Worm (Caenorhabditis elegans) whole organism, L1 larva: Measurements from ENCODE around the gene lon-1.

Experiments
- C16A3.4 ChIP-seq: fragments of 150-350 bp; optimal IDR thresholded peaks from 2 replicates; lab custom pipeline; 2014; ENCODE audit warnings: missing biosample characterization, missing genetic modification characterization
- C34B4.2 ChIP-seq: sonication (generic microtip); optimal IDR thresholded peaks from 2 replicates; lab custom pipeline; 2017; ENCODE audit warnings: mild to moderate bottlenecking, missing genetic modification characterization, missing compliant biosample characterization
- Y116A8C.19 ChIP-seq: sonication (generic microtip); optimal IDR thresholded peaks from 2 replicates; lab custom pipeline; 2016; ENCODE audit warnings: missing compliant biosample characterization, missing genetic modification characterization, borderline replicate concordance
- aha-1 ChIP-seq: fragments of 150-350 bp; optimal IDR thresholded peaks from 2 replicates; lab custom pipeline; 2014; ENCODE audit warnings: missing biosample characterization, missing genetic modification characterization
- alr-1 ChIP-seq: fragments of 200-800 bp; sonication (Bioruptor generic); optimal IDR thresholded peaks from 2 replicates; lab custom pipeline; 2018; ENCODE audit warnings: borderline replicate concordance, mild to moderate bottlenecking, missing genetic modification characterization, missing compliant biosample characterization
- aly-2 ChIP-seq: fragments of 150-350 bp; optimal IDR thresholded peaks from 2 replicates; lab custom pipeline; 2014; ENCODE audit warnings: missing biosample characterization, missing genetic modification characterization
- ama-1 ChIP-seq: fragments of 150-350 bp; optimal IDR thresholded peaks from 2 replicates; lab custom pipeline; 2014
- blmp-1 ChIP-seq: fragments of 150-350 bp; optimal IDR thresholded peaks from 2 replicates; lab custom pipeline; 2014; ENCODE audit warnings: missing biosample characterization, missing genetic modification characterization
- ceh-82 ChIP-seq, 3 experiments: fragments of 150-350 bp in 1 of 3; sonication (generic microtip) in 2 of 3; optimal IDR thresholded peaks; 2 replicates each; lab custom pipeline; 2014 to 2017; ENCODE audit warnings: missing biosample characterization in 3 of 3, missing genetic modification characterization in 3 of 3
- ceh-88 ChIP-seq: fragments of 200-800 bp; sonication (Bioruptor generic); IDR thresholded peaks from 2 replicates; pipeline ENCODE4 v1.3.6; 2022; ENCODE audit warnings: missing genetic modification characterization, missing compliant biosample characterization
- ces-1 ChIP-seq: fragments of 150-350 bp; optimal IDR thresholded peaks from 2 replicates; lab custom pipeline; 2014; ENCODE audit warnings: missing biosample characterization, missing genetic modification reagents, missing genetic modification characterization
- dpl-1 ChIP-seq, 3 experiments: fragments of 150-350 bp in 2 of 3; sonication (generic microtip) in 1 of 3; optimal IDR thresholded peaks; 2 replicates each; lab custom pipeline; 2014 to 2017; ENCODE audit warnings: missing biosample characterization in 3 of 3, missing genetic modification characterization in 3 of 3, missing genetic modification reagents in 3 of 3
- efl-1 ChIP-seq, 4 experiments: fragments of 150-350 bp; optimal IDR thresholded peaks in 3 of 4; peaks in 1 of 4; 1 replicate in 1 of 4; 2 replicates in 3 of 4; lab custom pipeline; 2014; ENCODE audit warnings: missing biosample characterization in 2 of 4, missing genetic modification characterization in 2 of 4, missing genetic modification reagents in 2 of 4
- efl-3 ChIP-seq: fragments of 200-800 bp; sonication (Bioruptor generic); optimal IDR thresholded peaks from 2 replicates; lab custom pipeline; 2018; ENCODE audit warnings: mild to moderate bottlenecking, missing genetic modification characterization, missing compliant biosample characterization
- egl-27 ChIP-seq, 2 experiments: fragments of 150-350 bp in 1 of 2; sonication (generic microtip); optimal IDR thresholded peaks; 3 replicates each; lab custom pipeline; 2017 to 2018; ENCODE audit warnings: missing biosample characterization in 2 of 2, missing genetic modification characterization in 2 of 2, missing genetic modification reagents in 2 of 2
- elt-3 ChIP-seq, 6 experiments: fragments of 150-350 bp in 1 of 6; sonication (generic microtip); optimal IDR thresholded peaks; 2 replicates each; lab custom pipeline; 2017 to 2018; ENCODE audit warnings: missing biosample characterization in 6 of 6, missing genetic modification characterization in 6 of 6, inconsistent platforms in 1 of 6
- fkh-10 ChIP-seq: sonication (generic microtip); optimal IDR thresholded peaks from 2 replicates; lab custom pipeline; 2017; ENCODE audit warnings: missing biosample characterization, missing genetic modification reagents, missing genetic modification characterization
- fkh-4 ChIP-seq: sonication (generic microtip); optimal IDR thresholded peaks from 2 replicates; lab custom pipeline; 2016; ENCODE audit warnings: missing compliant biosample characterization, missing genetic modification characterization, borderline replicate concordance
- fos-1 ChIP-seq: fragments of 150-350 bp; optimal IDR thresholded peaks from 2 replicates; lab custom pipeline; 2014; ENCODE audit warnings: missing biosample characterization, missing genetic modification characterization
- grh-1 ChIP-seq: fragments of 200-800 bp; sonication (Bioruptor generic); IDR thresholded peaks from 2 replicates; pipeline ENCODE4 v1.3.6; 2022; ENCODE audit warnings: missing genetic modification reagents, missing genetic modification characterization, missing compliant biosample characterization
- hlh-17 ChIP-seq: fragments of 200-800 bp; sonication (Bioruptor generic); optimal IDR thresholded peaks from 2 replicates; lab custom pipeline; 2018; ENCODE audit warnings: missing genetic modification characterization, mild to moderate bottlenecking, missing compliant biosample characterization, moderate library complexity, borderline replicate concordance
- hlh-4 ChIP-seq: sonication (generic microtip); optimal IDR thresholded peaks from 2 replicates; lab custom pipeline; 2016; ENCODE audit warnings: mild to moderate bottlenecking, missing genetic modification characterization, missing compliant biosample characterization
- hpl-2 ChIP-seq: fragments of 150-350 bp; optimal IDR thresholded peaks from 2 replicates; lab custom pipeline; 2014; ENCODE audit warnings: missing biosample characterization, missing genetic modification reagents, missing genetic modification characterization
- isw-1 ChIP-seq: fragments of 200-800 bp; sonication (Bioruptor generic); IDR thresholded peaks from 2 replicates; pipeline ENCODE4 v1.3.6; 2022; ENCODE audit warnings: missing genetic modification characterization, missing compliant biosample characterization
- jun-1 ChIP-seq: fragments of 150-350 bp; optimal IDR thresholded peaks from 2 replicates; lab custom pipeline; 2014; ENCODE audit warnings: missing biosample characterization, missing genetic modification reagents, missing genetic modification characterization
- lin-13 ChIP-seq: fragments of 150-350 bp; optimal IDR thresholded peaks from 2 replicates; lab custom pipeline; 2014; ENCODE audit warnings: missing biosample characterization, missing genetic modification reagents, missing genetic modification characterization
- lin-35 ChIP-seq, 2 experiments: fragments of 150-350 bp; optimal IDR thresholded peaks; 2 replicates each; lab custom pipeline; 2014; ENCODE audit warnings: missing biosample characterization in 2 of 2, missing genetic modification characterization in 2 of 2, missing genetic modification reagents in 2 of 2
- lir-3 ChIP-seq: sonication (generic microtip); optimal IDR thresholded peaks from 2 replicates; lab custom pipeline; 2016; ENCODE audit warnings: mild to moderate bottlenecking, missing genetic modification characterization, moderate library complexity, missing compliant biosample characterization; ENCODE audit not compliant: poor library complexity
- lsy-2 ChIP-seq, 2 experiments: fragments of 150-350 bp; optimal IDR thresholded peaks; 2 replicates each; lab custom pipeline; 2014; ENCODE audit warnings: missing biosample characterization in 2 of 2, missing genetic modification characterization in 2 of 2
- mdl-1 ChIP-seq, 2 experiments: fragments of 150-350 bp; optimal IDR thresholded peaks; 2 replicates each; lab custom pipeline; 2014 to 2017; ENCODE audit warnings: missing biosample characterization in 2 of 2, missing genetic modification characterization in 2 of 2, inconsistent platforms in 1 of 2
- nhr-11 ChIP-seq: fragments of 150-350 bp; optimal IDR thresholded peaks from 2 replicates; lab custom pipeline; 2014; ENCODE audit warnings: missing biosample characterization, missing genetic modification characterization
- nhr-12 ChIP-seq: sonication (generic microtip); optimal IDR thresholded peaks from 2 replicates; lab custom pipeline; 2017; ENCODE audit warnings: missing biosample characterization, missing genetic modification characterization
- nhr-237 ChIP-seq: fragments of 150-350 bp; optimal IDR thresholded peaks from 2 replicates; lab custom pipeline; 2014; ENCODE audit warnings: missing biosample characterization, missing genetic modification characterization
- nhr-71 ChIP-seq: sonication (generic microtip); optimal IDR thresholded peaks from 2 replicates; lab custom pipeline; 2016; ENCODE audit warnings: mild to moderate bottlenecking, missing genetic modification characterization, moderate library complexity, missing compliant biosample characterization
- nhr-77 ChIP-seq: fragments of 150-350 bp; optimal IDR thresholded peaks from 2 replicates; lab custom pipeline; 2014; ENCODE audit warnings: missing biosample characterization, missing genetic modification characterization
- nhr-84 ChIP-seq: sonication (generic microtip); optimal IDR thresholded peaks from 2 replicates; lab custom pipeline; 2017; ENCODE audit warnings: missing biosample characterization, missing genetic modification characterization
- nhr-85 ChIP-seq: sonication (generic microtip); peaks from one replicate; lab custom pipeline; 2016; ENCODE audit warnings: missing genetic modification characterization, inconsistent platforms, missing compliant biosample characterization
- nhr-90 ChIP-seq: sonication (generic microtip); optimal IDR thresholded peaks from 2 replicates; lab custom pipeline; 2016; ENCODE audit warnings: mild to moderate bottlenecking, missing genetic modification characterization, missing compliant biosample characterization; ENCODE audit not compliant: poor library complexity
- pag-3 ChIP-seq: sonication (generic microtip); optimal IDR thresholded peaks from 2 replicates; lab custom pipeline; 2017; ENCODE audit warnings: missing genetic modification characterization, mild to moderate bottlenecking, missing compliant biosample characterization, antibody characterized with exemption, borderline replicate concordance; ENCODE audit not compliant: insufficient read depth
- pax-3 ChIP-seq: fragments of 200-800 bp; sonication (Bioruptor generic); optimal IDR thresholded peaks from 2 replicates; lab custom pipeline; 2018; ENCODE audit warnings: mild to moderate bottlenecking, missing genetic modification characterization, moderate library complexity, missing compliant biosample characterization
- pqm-1 ChIP-seq: sonication (generic microtip); optimal IDR thresholded peaks from 3 replicates; lab custom pipeline; 2017; ENCODE audit warnings: missing biosample characterization, missing genetic modification characterization
- skn-1 ChIP-seq: fragments of 150-350 bp; optimal IDR thresholded peaks from 2 replicates; lab custom pipeline; 2014; ENCODE audit warnings: missing biosample characterization, missing genetic modification characterization
- snpc-4 ChIP-seq: fragments of 150-350 bp; optimal IDR thresholded peaks from 2 replicates; lab custom pipeline; 2014; ENCODE audit warnings: missing biosample characterization, missing genetic modification characterization
- swsn-7 ChIP-seq: sonication (generic microtip); optimal IDR thresholded peaks from 2 replicates; lab custom pipeline; 2016; ENCODE audit warnings: missing genetic modification characterization, missing compliant biosample characterization
- tbx-2 ChIP-seq: sonication (generic microtip); optimal IDR thresholded peaks from 2 replicates; lab custom pipeline; 2016; ENCODE audit warnings: missing genetic modification characterization, missing compliant biosample characterization
- unc-130 ChIP-seq: fragments of 150-350 bp; optimal IDR thresholded peaks from 2 replicates; lab custom pipeline; 2017; ENCODE audit warnings: missing biosample characterization, missing genetic modification characterization, inconsistent platforms
- unc-62 ChIP-seq: fragments of 150-350 bp; optimal IDR thresholded peaks from 2 replicates; lab custom pipeline; 2014; ENCODE audit warnings: missing biosample characterization, missing genetic modification reagents, missing genetic modification characterization
- unc-98 ChIP-seq: fragments of 200-800 bp; sonication (Bioruptor generic); IDR thresholded peaks from 2 replicates; pipeline ENCODE4 v1.3.6; 2022; ENCODE audit warnings: missing genetic modification characterization, missing compliant biosample characterization
- zag-1 ChIP-seq: fragments of 150-350 bp; optimal IDR thresholded peaks from 2 replicates; lab custom pipeline; 2014; ENCODE audit warnings: missing biosample characterization, missing genetic modification characterization
- ztf-11 ChIP-seq, 2 experiments: sonication (generic microtip); optimal IDR thresholded peaks; 2 replicates each; lab custom pipeline; 2016 to 2017; ENCODE audit warnings: missing genetic modification characterization in 2 of 2, missing biosample characterization in 1 of 2, missing compliant biosample characterization in 1 of 2
- ztf-4 ChIP-seq: fragments of 150-350 bp; optimal IDR thresholded peaks from 2 replicates; lab custom pipeline; 2014; ENCODE audit warnings: missing biosample characterization, missing genetic modification characterization

lon-1 gene

DNA sequence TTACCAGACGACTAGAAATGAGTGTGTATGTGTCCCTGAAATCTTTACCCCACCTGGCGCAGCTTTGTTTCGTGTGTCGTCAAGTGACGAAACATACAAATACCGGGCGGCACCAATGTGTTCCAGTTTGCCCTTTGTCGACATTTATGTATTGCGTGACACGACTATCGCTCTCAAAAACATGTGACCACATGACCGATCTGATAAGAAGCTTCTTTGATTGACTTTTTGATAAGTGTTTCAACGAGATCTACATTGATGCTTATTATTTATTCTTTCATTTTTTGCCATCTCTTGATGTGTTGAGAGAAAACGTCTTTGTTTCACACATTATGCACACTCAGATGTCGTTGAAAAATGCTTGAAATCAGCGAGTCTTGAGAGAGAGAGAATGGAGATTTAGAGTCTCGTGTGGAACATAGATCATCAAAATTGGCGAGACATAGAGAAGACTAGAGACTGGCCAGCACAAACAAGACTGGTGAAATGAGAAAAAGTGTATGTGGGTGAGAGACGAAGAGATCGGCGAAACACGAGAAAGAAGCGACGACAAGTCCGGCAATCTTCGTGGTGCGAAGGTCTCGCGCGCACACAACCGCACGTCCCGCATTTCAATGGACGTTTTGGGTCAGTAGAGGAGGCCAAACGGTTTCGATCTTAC, 28.8 kb downstream of the lon-1 start (continued):
- no peak for TF ChIP-seq unc-98 (GFP tag; lab: Robert Waterston, UW)
- TF ChIP-seq blmp-1 = peak; percentile 72
- no peak for TF ChIP-seq nhr-84 (tag; lab: Kevin White, UChicago)
- TF ChIP-seq nhr-12 = no peak
- TF ChIP-seq nhr-77 (tag; lab: Kevin White, UChicago) = no peak
- no peak for TF ChIP-seq unc-130
- TF ChIP-seq C16A3.4 (tag; lab: Kevin White, UChicago) = no peak
- peak; percentile 37 for TF ChIP-seq tbx-2
- peak in 3 of 6 experiments; percentile 13 to 67 (median 52) for TF ChIP-seq elt-3 (tag; optimal IDR thresholded peaks at IDR 0.05; lab: Kevin White, UChicago)
- TF ChIP-seq grh-1 (GFP tag; lab: Robert Waterston, UW) = no peak
- TF ChIP-seq lin-13 = peak; percentile 44
- peak; percentile 82 for TF ChIP-seq nhr-85
- TF ChIP-seq aly-2 (tag; lab: Kevin White, UChicago) = no peak
- peak; percentile 51 for TF ChIP-seq skn-1 (tag; lab: Kevin White, UChicago)
- TF ChIP-seq hpl-2 (GFP tag; lab: Kevin White, UChicago) = no peak
- peak; percentile 49 to 58 for TF ChIP-seq efl-1 (optimal IDR thresholded peaks at IDR 0.05; lab: Kevin White, UChicago)
- peak; percentile 7 to 77 for TF ChIP-seq efl-1 (GFP tag; optimal IDR thresholded peaks at IDR 0.05 in 1 of 2; lab: Kevin White, UChicago)
- no peak for TF ChIP-seq nhr-11 (tag; lab: Kevin White, UChicago)
- TF ChIP-seq lin-35 (GFP tag; optimal IDR thresholded peaks at IDR 0.05; lab: Kevin White, UChicago) = peak; percentile 30 to 64
- no peak for TF ChIP-seq unc-62 (GFP tag; lab: Kevin White, UChicago)
- TF ChIP-seq ztf-4 (tag; lab: Kevin White, UChicago) = no peak
- TF ChIP-seq nhr-237 (tag; lab: Kevin White, UChicago) = no peak
- no peak; the same call in 1 of the 2 replicates for TF ChIP-seq isw-1
- no peak for TF ChIP-seq ces-1 (GFP tag; lab: Kevin White, UChicago)
- TF ChIP-seq zag-1 = peak; percentile 45
- no peak for TF ChIP-seq aha-1 (tag; lab: Kevin White, UChicago)
- TF ChIP-seq jun-1 (tag; lab: Kevin White, UChicago) = peak; percentile 17
- TF ChIP-seq mdl-1 (tag; optimal IDR thresholded peaks at IDR 0.05; lab: Kevin White, UChicago) = peak in 1 of 2 experiments; percentile 25
- TF ChIP-seq nhr-71 (tag; lab: Kevin White, UChicago) = peak; percentile 68
- no peak for TF ChIP-seq Y116A8C.19 (tag; lab: Kevin White, UChicago)
- TF ChIP-seq pag-3 (tag; lab: Kevin White, UChicago) = peak; percentile 38
- peak; percentile 43 for TF ChIP-seq pax-3 (tag; lab: Kevin White, UChicago)
- peak; percentile 81 for TF ChIP-seq ama-1 (lab: Kevin White, UChicago)
- peak; percentile 58 for TF ChIP-seq nhr-90 (tag; lab: Kevin White, UChicago)
- no peak for TF ChIP-seq fos-1 (tag; lab: Kevin White, UChicago)
- no peak for TF ChIP-seq pqm-1 (tag; lab: Kevin White, UChicago)
- TF ChIP-seq dpl-1 (GFP tag; optimal IDR thresholded peaks at IDR 0.05; lab: Kevin White, UChicago) = peak; percentile 14 to 43 (median 33)
- peak; percentile 42 for TF ChIP-seq swsn-7 (tag; lab: Kevin White, UChicago)
- TF ChIP-seq alr-1 (tag; lab: Kevin White, UChicago) = no peak
- no peak for TF ChIP-seq hlh-17
- peak; percentile 35 for TF ChIP-seq snpc-4
- peak in 1 of 2 experiments; percentile 20 for TF ChIP-seq egl-27 (tag; optimal IDR thresholded peaks at IDR 0.05; lab: Kevin White, UChicago)
- no peak for TF ChIP-seq fkh-4 (tag; lab: Kevin White, UChicago)
- TF ChIP-seq C34B4.2 (tag; lab: Kevin White, UChicago) = no peak
- TF ChIP-seq efl-3 (GFP tag; lab: Kevin White, UChicago) = no peak
- TF ChIP-seq fkh-10 (GFP tag; lab: Kevin White, UChicago) = no peak
- no peak for TF ChIP-seq hlh-4 (tag; lab: Kevin White, UChicago)
- no peak for TF ChIP-seq ztf-11 (tag; optimal IDR thresholded peaks at IDR 0.05; lab: Kevin White, UChicago)
- TF ChIP-seq lsy-2 (tag; optimal IDR thresholded peaks at IDR 0.05; lab: Kevin White, UChicago) = peak; percentile 10 to 61
- peak; percentile 4 for TF ChIP-seq lir-3 (tag; lab: Kevin White, UChicago)
- no peak for TF ChIP-seq ceh-88 (GFP tag; lab: Robert Waterston, UW)
- peak in 2 of 3 experiments; percentile 55 to 56 for TF ChIP-seq ceh-82 (tag; optimal IDR thresholded peaks at IDR 0.05; lab: Kevin White, UChicago)
